Worm (Caenorhabditis elegans) whole organism, dauer: Measurements from ENCODE around the gene let-2.

ENCODE experiments used
- unc-62 ChIP-seq: sonication (generic microtip); optimal IDR thresholded peaks from 2 replicates; lab custom pipeline; 2017; ENCODE audit warnings: missing biosample characterization, missing genetic modification reagents, missing genetic modification characterization

let-2 gene

ce11 chrX:16389973-16390372, 833 bp upstream of the let-2 start:
- no peak for TF ChIP-seq unc-62

ce11 chrX:16388362-16388761, 778 bp downstream of the let-2 start:
- TF ChIP-seq unc-62 = no peak

ce11 chrX:16387690-16388361, 1.3 kb downstream of the let-2 start:
- TF ChIP-seq unc-62 = no peak

- TF ChIP-seq unc-62 = no peak
Observed at ce11 chrX:16387206-16387605, 1.9 kb downstream of the let-2 start.

ce11 chrX:16384010-16384409, 5.1 kb downstream of the let-2 start:
- TF ChIP-seq unc-62 = no peak

- TF ChIP-seq unc-62 = no peak
Observed at ce11 chrX:16383084-16383483, 6.1 kb downstream of the let-2 start.

ce11 chrX:16381908-16382307, 7.2 kb downstream of the let-2 start:
- no peak for TF ChIP-seq unc-62

ce11 chrX:16381115-16381514, 8.0 kb downstream of the let-2 start:
- TF ChIP-seq unc-62 = no peak

- TF ChIP-seq unc-62 = no peak
Observed at ce11 chrX:16377903-16378302, 11.2 kb downstream of the let-2 start.

- TF ChIP-seq unc-62 = no peak
Observed at ce11 chrX:16375807-16376638, 13.1 kb downstream of the let-2 start, which contains the start of gene sur-7. Gene sur-7, plus strand, starts transcription at chrX:16376588.

ce11 chrX:16369454-16369853, 19.7 kb downstream of the let-2 start:
- no peak for TF ChIP-seq unc-62

- no peak for TF ChIP-seq unc-62
Observed at ce11 chrX:16368969-16369368, 20.2 kb downstream of the let-2 start.

ce11 chrX:16366993-16367392, 22.1 kb downstream of the let-2 start, which contains the start of gene ace-1:
Gene ace-1, plus strand, starts transcription at chrX:16367293.
- TF ChIP-seq unc-62 = no peak

ce11 chrX:16366508-16366907, 22.6 kb downstream of the let-2 start:
- TF ChIP-seq unc-62 = no peak

- TF ChIP-seq unc-62 = no peak
Observed at ce11 chrX:16363637-16364036, 25.5 kb downstream of the let-2 start.

- TF ChIP-seq unc-62 = no peak
Observed at ce11 chrX:16361001-16361400, 28.1 kb downstream of the let-2 start.

ce11 chrX:16357531-16357930, 31.6 kb downstream of the let-2 start:
- TF ChIP-seq unc-62 = no peak

- TF ChIP-seq unc-62 = no peak
Observed at ce11 chrX:16356341-16356740, 32.8 kb downstream of the let-2 start.
